Fruit fly (Drosophila melanogaster) whole organism, embryonic: ENCODE measurements around the gene Orp8.

Experiments
- ATbp ChIP-seq: fragments of 200-800 bp; sonication (Bioruptor generic); optimal IDR thresholded peaks from 2 replicates; lab custom pipeline; 2017; ENCODE audit warnings: missing biosample characterization, mild to moderate bottlenecking, missing genetic modification characterization, missing genetic modification reagents
- Adf1 ChIP-seq: fragments of 200-800 bp; sonication (Bioruptor generic); IDR thresholded peaks from 2 replicates; pipeline ENCODE4 v1.3.6; 2022; ENCODE audit warnings: missing biosample characterization, missing genetic modification characterization
- Aef1 ChIP-seq: fragments of 200-800 bp; sonication (Bioruptor generic); IDR thresholded peaks from 3 replicates; pipeline ENCODE4 v1.3.6; 2022; ENCODE audit warnings: missing biosample characterization, missing genetic modification characterization
- Asciz ChIP-seq: fragments of 200-800 bp; sonication (Bioruptor generic); optimal IDR thresholded peaks from 2 replicates; lab custom pipeline; 2017; ENCODE audit warnings: missing biosample characterization, mild to moderate bottlenecking, missing genetic modification characterization, missing genetic modification reagents
- CG10959 ChIP-seq: fragments of 200-800 bp; sonication (Bioruptor generic); IDR thresholded peaks from 2 replicates; pipeline ENCODE4 v1.3.6; 2022; ENCODE audit warnings: missing biosample characterization, missing genetic modification characterization
- CG13287 ChIP-seq: fragments of 200-800 bp; sonication (Bioruptor generic); IDR thresholded peaks from 2 replicates; pipeline ENCODE4 v1.3.6; 2022; ENCODE audit warnings: missing biosample characterization, missing genetic modification characterization; ENCODE audit not compliant: partially characterized antibody
- CG16779 ChIP-seq: fragments of 200-800 bp; sonication (Bioruptor generic); IDR thresholded peaks from 2 replicates; pipeline ENCODE4 v1.3.6; 2022; ENCODE audit warnings: missing biosample characterization, missing genetic modification characterization
- CG16813 ChIP-seq: fragments of 200-800 bp; sonication (Bioruptor generic); IDR thresholded peaks from 3 replicates; pipeline ENCODE4 v1.3.6; 2022; ENCODE audit warnings: missing biosample characterization, missing genetic modification characterization; ENCODE audit not compliant: partially characterized antibody
- CG18011 ChIP-seq: fragments of 200-800 bp; sonication (Bioruptor generic); optimal IDR thresholded peaks from 2 replicates; lab custom pipeline; 2017; ENCODE audit warnings: missing biosample characterization, missing genetic modification characterization, mild to moderate bottlenecking, moderate library complexity, missing genotype
- CG2678 ChIP-seq: fragments of 200-800 bp; sonication (Bioruptor generic); optimal IDR thresholded peaks from 3 replicates; lab custom pipeline; 2019; ENCODE audit warnings: missing biosample characterization, mild to moderate bottlenecking, missing genetic modification characterization, moderate library complexity
- CG3065 ChIP-seq: fragments of 200-800 bp; sonication (Bioruptor generic); optimal IDR thresholded peaks from 2 replicates; lab custom pipeline; 2016; ENCODE audit warnings: missing biosample characterization, missing genetic modification characterization
- CG31365 ChIP-seq: fragments of 200-800 bp; sonication (Bioruptor generic); optimal IDR thresholded peaks from 2 replicates; lab custom pipeline; 2018; ENCODE audit warnings: missing biosample characterization, mild to moderate bottlenecking, missing genetic modification characterization
- CG32772 ChIP-seq: fragments of 200-800 bp; sonication (Bioruptor generic); IDR thresholded peaks from 2 replicates; pipeline ENCODE4 v1.3.6; 2022; ENCODE audit warnings: missing biosample characterization, missing genetic modification characterization
- CG34376 ChIP-seq: fragments of 200-800 bp; sonication (Bioruptor generic); optimal IDR thresholded peaks from 2 replicates; lab custom pipeline; 2018; ENCODE audit warnings: missing biosample characterization, mild to moderate bottlenecking, missing genetic modification characterization
- CG4730 ChIP-seq: fragments of 200-800 bp; sonication (Bioruptor generic); IDR thresholded peaks from 2 replicates; pipeline ENCODE4 v1.3.6; 2022; ENCODE audit warnings: missing biosample characterization, missing genetic modification characterization
- CG5180 ChIP-seq: fragments of 200-800 bp; sonication (Bioruptor generic); optimal IDR thresholded peaks from 3 replicates; lab custom pipeline; 2017; ENCODE audit warnings: missing biosample characterization, missing genetic modification characterization, mild to moderate bottlenecking, moderate library complexity, missing genetic modification reagents
- CG5953 ChIP-seq: fragments of 200-800 bp; sonication (Bioruptor generic); IDR thresholded peaks from 2 replicates; pipeline ENCODE4 v1.3.6; 2022; ENCODE audit warnings: missing biosample characterization, missing genetic modification characterization
- CG6854 ChIP-seq: fragments of 200-800 bp; sonication (Bioruptor generic); optimal IDR thresholded peaks from 3 replicates; lab custom pipeline; 2017; ENCODE audit warnings: missing biosample characterization, mild to moderate bottlenecking, missing genetic modification characterization
- CG7839 ChIP-seq: fragments of 200-800 bp; sonication (Bioruptor generic); optimal IDR thresholded peaks from 3 replicates; lab custom pipeline; 2018; ENCODE audit warnings: missing biosample characterization, mild to moderate bottlenecking, missing genetic modification characterization, moderate library complexity
- CG8388 ChIP-seq: fragments of 200-800 bp; sonication (Bioruptor generic); optimal IDR thresholded peaks from 2 replicates; lab custom pipeline; 2019; ENCODE audit warnings: missing biosample characterization, mild to moderate bottlenecking, missing genetic modification characterization, moderate library complexity
- CG8944 ChIP-seq: fragments of 200-800 bp; sonication (Bioruptor generic); optimal IDR thresholded peaks from 3 replicates; lab custom pipeline; 2016; ENCODE audit warnings: missing biosample characterization, missing genetic modification characterization
- Dbx ChIP-seq: fragments of 200-800 bp; sonication (Bioruptor generic); IDR thresholded peaks from 3 replicates; pipeline ENCODE4 v1.3.6; 2022; ENCODE audit warnings: missing biosample characterization, missing genetic modification characterization
- Elba2 ChIP-seq: fragments of 200-800 bp; sonication (Bioruptor generic); optimal IDR thresholded peaks from 3 replicates; lab custom pipeline; 2016; ENCODE audit warnings: missing biosample characterization, missing genetic modification characterization
- Ets65A ChIP-seq: fragments of 200-800 bp; sonication (Bioruptor generic); peaks from one replicate; lab custom pipeline; 2016; ENCODE audit warnings: missing biosample characterization, missing genetic modification characterization
- H15 ChIP-seq: fragments of 200-800 bp; sonication (Bioruptor generic); IDR thresholded peaks from 3 replicates; pipeline ENCODE4 v1.3.6; 2022; ENCODE audit warnings: missing biosample characterization, missing genetic modification characterization
- HmgZ ChIP-seq: fragments of 200-800 bp; sonication (Bioruptor generic); optimal IDR thresholded peaks from 2 replicates; lab custom pipeline; 2018; ENCODE audit warnings: missing biosample characterization, mild to moderate bottlenecking, missing genetic modification characterization
- Meics ChIP-seq: fragments of 200-800 bp; sonication (Bioruptor generic); optimal IDR thresholded peaks from 2 replicates; lab custom pipeline; 2017; ENCODE audit warnings: missing biosample characterization, mild to moderate bottlenecking, missing genetic modification characterization
- Opbp ChIP-seq: fragments of 200-800 bp; sonication (Bioruptor generic); IDR thresholded peaks from 3 replicates; pipeline ENCODE4 v1.3.6; 2022; ENCODE audit warnings: missing biosample characterization, missing genetic modification characterization; ENCODE audit not compliant: partially characterized antibody
- Rx ChIP-seq: fragments of 200-800 bp; sonication (Bioruptor generic); IDR thresholded peaks from 2 replicates; pipeline ENCODE4 v1.3.6; 2022; ENCODE audit warnings: missing biosample characterization, missing genetic modification characterization
- Spps ChIP-seq: fragments of 200-800 bp; sonication (Bioruptor generic); optimal IDR thresholded peaks from 2 replicates; lab custom pipeline; 2018; ENCODE audit warnings: missing biosample characterization, mild to moderate bottlenecking, missing genetic modification characterization
- abd-A ChIP-seq: fragments of 200-800 bp; sonication (Bioruptor generic); optimal IDR thresholded peaks from 3 replicates; lab custom pipeline; 2019; ENCODE audit warnings: missing biosample characterization, mild to moderate bottlenecking, missing genetic modification characterization, moderate library complexity
- bowl ChIP-seq: fragments of 200-800 bp; sonication (Bioruptor generic); IDR thresholded peaks from 2 replicates; pipeline ENCODE4 v1.3.6; 2022; ENCODE audit warnings: missing biosample characterization, missing genetic modification characterization
- btn ChIP-seq: fragments of 200-800 bp; sonication (Bioruptor generic); optimal IDR thresholded peaks from 2 replicates; lab custom pipeline; 2016; ENCODE audit warnings: missing biosample characterization, missing genetic modification characterization
- cg ChIP-seq: fragments of 200-800 bp; sonication (Bioruptor generic); optimal IDR thresholded peaks from 3 replicates; lab custom pipeline; 2019; ENCODE audit warnings: missing biosample characterization, mild to moderate bottlenecking, missing genetic modification characterization, moderate library complexity
- chinmo ChIP-seq: fragments of 200-800 bp; sonication (Bioruptor generic); IDR thresholded peaks from 4 replicates; pipeline ENCODE4 v1.3.6; 2022; ENCODE audit warnings: missing biosample characterization, missing genetic modification characterization; ENCODE audit not compliant: partially characterized antibody
- dati ChIP-seq: fragments of 200-800 bp; sonication (Bioruptor generic); IDR thresholded peaks from 2 replicates; pipeline ENCODE4 v1.3.6; 2022; ENCODE audit warnings: missing biosample characterization, missing genetic modification characterization
- dpn ChIP-seq, 2 experiments: fragments of 200-800 bp; sonication (Bioruptor generic); optimal IDR thresholded peaks; 3 replicates each; lab custom pipeline; 2016; ENCODE audit warnings: missing biosample characterization in 2 of 2, missing genetic modification characterization in 2 of 2
- fd96Cb ChIP-seq: fragments of 200-800 bp; sonication (Bioruptor generic); optimal IDR thresholded peaks from 2 replicates; lab custom pipeline; 2018; ENCODE audit warnings: missing biosample characterization, mild to moderate bottlenecking, missing genetic modification characterization, moderate library complexity
- gem ChIP-seq: fragments of 200-800 bp; sonication (Bioruptor generic); optimal IDR thresholded peaks from 2 replicates; lab custom pipeline; 2019; ENCODE audit warnings: missing biosample characterization, mild to moderate bottlenecking, missing genetic modification characterization, moderate library complexity
- maf-S ChIP-seq: fragments of 200-800 bp; sonication (Bioruptor generic); optimal IDR thresholded peaks from 2 replicates; lab custom pipeline; 2016; ENCODE audit warnings: missing biosample characterization, missing genetic modification characterization
- nom ChIP-seq: fragments of 200-800 bp; sonication (Bioruptor generic); optimal IDR thresholded peaks from 2 replicates; lab custom pipeline; 2017; ENCODE audit warnings: missing biosample characterization, missing genetic modification characterization, mild to moderate bottlenecking, moderate library complexity, missing genetic modification reagents
- odd ChIP-seq: fragments of 200-800 bp; sonication (Bioruptor generic); optimal IDR thresholded peaks from 2 replicates; lab custom pipeline; 2017; ENCODE audit warnings: missing biosample characterization, mild to moderate bottlenecking, missing genetic modification characterization
- pb ChIP-seq: fragments of 200-800 bp; sonication (Bioruptor generic); optimal IDR thresholded peaks from 3 replicates; lab custom pipeline; 2016; ENCODE audit warnings: missing biosample characterization, missing genetic modification characterization
- run ChIP-seq: fragments of 200-800 bp; sonication (Bioruptor generic); optimal IDR thresholded peaks from 3 replicates; lab custom pipeline; 2018; ENCODE audit warnings: missing biosample characterization, mild to moderate bottlenecking, missing genetic modification characterization
- slbo ChIP-seq: fragments of 200-800 bp; sonication (Bioruptor generic); IDR thresholded peaks from 2 replicates; pipeline ENCODE4 v1.3.6; 2022; ENCODE audit warnings: missing biosample characterization, missing genetic modification characterization
- ttk ChIP-seq: fragments of 200-800 bp; sonication (Bioruptor generic); IDR thresholded peaks from 2 replicates; pipeline ENCODE4 v2.1.2; 2022; ENCODE audit warnings: missing biosample characterization, missing genetic modification characterization
- tx ChIP-seq: fragments of 200-800 bp; sonication (Bioruptor generic); optimal IDR thresholded peaks from 2 replicates; lab custom pipeline; 2016; ENCODE audit warnings: missing biosample characterization, missing genetic modification characterization
- unc-4 ChIP-seq: fragments of 200-800 bp; sonication (Bioruptor generic); IDR thresholded peaks from 2 replicates; pipeline ENCODE4 v1.3.6; 2022; ENCODE audit warnings: missing biosample characterization, missing genetic modification characterization; ENCODE audit not compliant: partially characterized antibody

Orp8 gene

DNA sequence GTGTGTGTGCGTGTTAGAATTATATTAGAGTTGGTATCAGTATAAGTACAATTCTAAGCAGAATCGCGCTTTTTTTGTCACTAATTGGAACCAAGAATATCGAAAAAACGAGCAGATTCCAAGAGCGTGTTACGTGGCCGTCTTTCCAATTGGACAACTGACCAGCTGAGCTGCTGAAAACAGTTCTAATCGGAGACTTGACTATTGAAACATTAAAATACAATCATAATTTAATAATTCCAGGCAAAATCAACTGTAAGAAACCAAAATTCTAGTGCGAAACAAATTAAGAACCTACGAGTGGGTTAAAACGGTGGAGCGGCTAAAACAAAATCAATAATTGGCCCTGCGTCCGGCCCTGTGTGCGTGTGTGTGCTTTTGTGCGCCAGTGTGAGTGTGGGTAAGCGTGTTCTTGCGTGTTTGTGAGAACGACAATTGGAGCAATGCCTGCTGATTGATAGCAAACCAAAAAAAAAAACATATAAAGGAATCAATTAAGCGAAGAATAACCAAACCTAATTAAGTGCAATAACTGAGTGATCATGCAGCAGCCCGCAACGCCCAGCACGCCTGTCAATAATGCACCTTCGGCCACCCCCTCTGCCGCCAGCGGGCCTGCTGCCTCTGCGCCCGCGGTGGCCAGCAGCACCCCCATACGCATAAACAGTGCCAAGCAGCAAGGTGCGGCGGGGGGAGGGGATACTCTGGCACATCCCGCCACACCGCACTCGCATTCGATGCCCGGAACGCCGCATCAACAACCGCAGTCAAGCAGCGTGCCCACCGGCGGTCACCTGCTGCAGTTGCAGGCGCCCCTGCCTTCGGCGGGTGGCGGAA is 735 bp downstream of the Orp8 start (continued):
- TF ChIP-seq CG18011 (GFP tag; lab: Kevin White, UChicago) (no peak), Elba2 (GFP tag; lab: Kevin White, UChicago) (peak; percentile 79), CG31365 (tag; lab: Kevin White, UChicago) (no peak), CG34376 (no peak), CG16813 (GFP tag; lab: Robert Waterston, UW) (no peak), gem (tag; lab: Kevin White, UChicago) (peak; percentile 13), tx (GFP tag; lab: Kevin White, UChicago) (no peak), Dbx (no peak), Meics (GFP tag; lab: Kevin White, UChicago) (peak; percentile 60), CG13287 (no peak), CG6854 (GFP tag; lab: Kevin White, UChicago) (no peak), CG10959 (GFP tag; lab: Robert Waterston, UW) (no peak), HmgZ (tag; lab: Kevin White, UChicago) (no peak), maf-S (GFP tag; lab: Kevin White, UChicago) (no peak), CG5180 (GFP tag; lab: Kevin White, UChicago) (no peak), odd (GFP tag; lab: Kevin White, UChicago) (no peak), CG8388 (GFP tag; lab: Kevin White, UChicago) (no peak), abd-A (tag; lab: Kevin White, UChicago) (no peak), pb (GFP tag; lab: Kevin White, UChicago) (no peak), Spps (tag; lab: Kevin White, UChicago) (no peak), CG3065 (GFP tag; lab: Kevin White, UChicago) (no peak), ttk (no peak), CG5953 (GFP tag; lab: Robert Waterston, UW) (0 out of 2 replicates have a peak, but pooled peaks have one; percentile 44), Adf1 (no peak; the same call in 1 of the 2 replicates), CG32772 (GFP tag; lab: Robert Waterston, UW) (no peak), CG7839 (tag; lab: Kevin White, UChicago) (no peak), CG4730 (GFP tag; lab: Robert Waterston, UW) (0 out of 2 replicates have a peak, but pooled peaks have one; percentile 6), Aef1 (GFP tag; lab: Robert Waterston, UW) (no peak), Rx (GFP tag; lab: Robert Waterston, UW) (no peak), unc-4 (no peak), fd96Cb (tag; lab: Kevin White, UChicago) (no peak), Ets65A (GFP tag; lab: Kevin White, UChicago) (peak; percentile 83), btn (GFP tag; lab: Kevin White, UChicago) (no peak), slbo (GFP tag; lab: Robert Waterston, UW) (no peak; the same call in 1 of the 2 replicates), CG16779 (GFP tag; lab: Robert Waterston, UW) (no peak), ATbp (no peak), Opbp (GFP tag; lab: Robert Waterston, UW) (0 out of 3 replicates have a peak, but pooled peaks have one; percentile 9), cg (GFP tag; lab: Kevin White, UChicago) (peak; percentile 68), chinmo (GFP tag; lab: Robert Waterston, UW) (0 out of 4 replicates have a peak, but pooled peaks have one; percentile 59), H15 (0 out of 3 replicates have a peak, but pooled peaks have one; percentile 32), dati (no peak), CG8944 (GFP tag; lab: Kevin White, UChicago) (no peak), dpn (GFP tag; optimal IDR thresholded peaks at IDR 0.05; lab: Kevin White, UChicago) (peak in 1 of 2 experiments; percentile 1), CG2678 (tag; lab: Kevin White, UChicago) (peak; percentile 34), Asciz (GFP tag; lab: Kevin White, UChicago) (no peak), nom (no peak), bowl (GFP tag; lab: Robert Waterston, UW) (no peak), run (tag; lab: Kevin White, UChicago) (no peak)
